Fruit fly (Drosophila melanogaster) whole organism, embryonic: ENCODE data around the gene CRAT.

ENCODE experiments used
- BEAF-32 ChIP-seq: fragments of 200-800 bp; sonication (Bioruptor generic); optimal IDR thresholded peaks from 3 replicates; lab custom pipeline; 2017; ENCODE audit warnings: missing biosample characterization, missing genetic modification characterization, mild to moderate bottlenecking, moderate library complexity, missing genetic modification reagents
- CG10543 ChIP-seq: fragments of 200-800 bp; sonication (Bioruptor generic); optimal IDR thresholded peaks from 3 replicates; lab custom pipeline; 2017; ENCODE audit warnings: missing biosample characterization, mild to moderate bottlenecking, missing genetic modification characterization, moderate library complexity
- CG11085 ChIP-seq: fragments of 200-800 bp; sonication (Bioruptor generic); IDR thresholded peaks from 2 replicates; pipeline ENCODE4 v1.3.6; 2022; ENCODE audit warnings: missing biosample characterization, missing genetic modification characterization
- CG11504 ChIP-seq: fragments of 200-800 bp; sonication (Bioruptor generic); optimal IDR thresholded peaks from 3 replicates; lab custom pipeline; 2019; ENCODE audit warnings: missing biosample characterization, mild to moderate bottlenecking, missing genetic modification characterization, moderate library complexity
- CG12391 ChIP-seq: fragments of 200-800 bp; sonication (Bioruptor generic); optimal IDR thresholded peaks from 3 replicates; lab custom pipeline; 2018; ENCODE audit warnings: missing biosample characterization, mild to moderate bottlenecking, missing genetic modification characterization, moderate library complexity
- CG13287 ChIP-seq: fragments of 200-800 bp; sonication (Bioruptor generic); IDR thresholded peaks from 2 replicates; pipeline ENCODE4 v1.3.6; 2022; ENCODE audit warnings: missing biosample characterization, missing genetic modification characterization; ENCODE audit not compliant: partially characterized antibody
- CG14014 ChIP-seq: fragments of 200-800 bp; sonication (Bioruptor generic); IDR thresholded peaks from 2 replicates; pipeline ENCODE4 v1.3.6; 2022; ENCODE audit warnings: missing biosample characterization, missing genetic modification characterization
- CG15011 ChIP-seq: fragments of 200-800 bp; sonication (Bioruptor generic); optimal IDR thresholded peaks from 3 replicates; lab custom pipeline; 2018; ENCODE audit warnings: missing biosample characterization, mild to moderate bottlenecking, missing genetic modification characterization
- CG1603 ChIP-seq: fragments of 200-800 bp; sonication (Bioruptor generic); optimal IDR thresholded peaks from 2 replicates; lab custom pipeline; 2019; ENCODE audit warnings: missing biosample characterization, mild to moderate bottlenecking, missing genetic modification characterization, moderate library complexity
- CG1647 ChIP-seq: fragments of 200-800 bp; sonication (Bioruptor generic); optimal IDR thresholded peaks from 3 replicates; lab custom pipeline; 2016; ENCODE audit warnings: missing biosample characterization, missing genetic modification characterization
- CG17361 ChIP-seq: fragments of 200-800 bp; sonication (Bioruptor generic); IDR thresholded peaks from 3 replicates; pipeline ENCODE4 v1.3.6; 2022; ENCODE audit warnings: missing biosample characterization, missing genetic modification characterization
- CG17802 ChIP-seq: fragments of 200-800 bp; sonication (Bioruptor generic); optimal IDR thresholded peaks from 2 replicates; lab custom pipeline; 2018; ENCODE audit warnings: missing biosample characterization, mild to moderate bottlenecking, missing genetic modification characterization, moderate library complexity
- CG18764 ChIP-seq: fragments of 200-800 bp; sonication (Bioruptor generic); optimal IDR thresholded peaks from 3 replicates; lab custom pipeline; 2016; ENCODE audit warnings: missing biosample characterization, missing genetic modification characterization
- CG2116 ChIP-seq: fragments of 200-800 bp; sonication (Bioruptor generic); optimal IDR thresholded peaks from 3 replicates; lab custom pipeline; 2018; ENCODE audit warnings: missing biosample characterization, mild to moderate bottlenecking, missing genetic modification characterization
- CG2120 ChIP-seq: fragments of 200-800 bp; sonication (Bioruptor generic); optimal IDR thresholded peaks from 3 replicates; lab custom pipeline; 2016; ENCODE audit warnings: missing biosample characterization, missing genetic modification characterization
- CG30403 ChIP-seq: fragments of 200-800 bp; sonication (Bioruptor generic); optimal IDR thresholded peaks from 3 replicates; lab custom pipeline; 2016; ENCODE audit warnings: missing biosample characterization, missing genetic modification characterization
- CG3163 ChIP-seq: fragments of 200-800 bp; sonication (Bioruptor generic); optimal IDR thresholded peaks from 3 replicates; lab custom pipeline; 2016; ENCODE audit warnings: missing biosample characterization, missing genetic modification characterization
- CG34224 ChIP-seq: fragments of 200-800 bp; sonication (Bioruptor generic); IDR thresholded peaks from 3 replicates; pipeline ENCODE4 v1.3.6; 2022; ENCODE audit warnings: missing biosample characterization, missing genetic modification characterization; ENCODE audit not compliant: partially characterized antibody
- CG42726 ChIP-seq: fragments of 200-800 bp; sonication (Bioruptor generic); IDR thresholded peaks from 2 replicates; pipeline ENCODE4 v1.3.6; 2022; ENCODE audit warnings: missing biosample characterization, missing genetic modification characterization; ENCODE audit not compliant: partially characterized antibody
- CG7987 ChIP-seq: fragments of 200-800 bp; sonication (Bioruptor generic); optimal IDR thresholded peaks from 2 replicates; lab custom pipeline; 2018; ENCODE audit warnings: missing biosample characterization, mild to moderate bottlenecking, missing genetic modification characterization, moderate library complexity
- CG8281 ChIP-seq: fragments of 200-800 bp; sonication (Bioruptor generic); optimal IDR thresholded peaks from 2 replicates; lab custom pipeline; 2018; ENCODE audit warnings: missing biosample characterization, mild to moderate bottlenecking, missing genetic modification characterization, moderate library complexity
- Doc3 ChIP-seq: fragments of 200-800 bp; sonication (Bioruptor generic); IDR thresholded peaks from 3 replicates; pipeline ENCODE4 v1.3.6; 2022; ENCODE audit warnings: missing biosample characterization, missing genetic modification characterization; ENCODE audit not compliant: partially characterized antibody
- Drgx ChIP-seq: fragments of 200-800 bp; sonication (Bioruptor generic); IDR thresholded peaks from 2 replicates; pipeline ENCODE4 v1.3.6; 2022; ENCODE audit warnings: missing biosample characterization, missing genetic modification characterization
- Fer1 ChIP-seq: fragments of 200-800 bp; sonication (Bioruptor generic); optimal IDR thresholded peaks from 2 replicates; lab custom pipeline; 2017; ENCODE audit warnings: missing biosample characterization, mild to moderate bottlenecking, missing genetic modification characterization
- HLH3B ChIP-seq: fragments of 200-800 bp; sonication (Bioruptor generic); IDR thresholded peaks from 2 replicates; pipeline ENCODE4 v1.3.6; 2022; ENCODE audit warnings: missing biosample characterization, missing genetic modification characterization
- HLH4C ChIP-seq: fragments of 200-800 bp; sonication (Bioruptor generic); IDR thresholded peaks from 3 replicates; pipeline ENCODE4 v1.3.6; 2022; ENCODE audit warnings: missing biosample characterization, missing genetic modification characterization; ENCODE audit not compliant: partially characterized antibody
- MESR4 ChIP-seq: fragments of 200-800 bp; sonication (Bioruptor generic); optimal IDR thresholded peaks from 2 replicates; lab custom pipeline; 2018; ENCODE audit warnings: missing biosample characterization, mild to moderate bottlenecking, missing genetic modification characterization, moderate library complexity
- NFAT ChIP-seq: fragments of 200-800 bp; sonication (Bioruptor generic); IDR thresholded peaks from 2 replicates; pipeline ENCODE4 v1.3.6; 2022; ENCODE audit warnings: missing biosample characterization, missing genetic modification characterization
- Nf-YC ChIP-seq: fragments of 200-800 bp; optimal IDR thresholded peaks from 3 replicates; lab custom pipeline; 2019; ENCODE audit warnings: missing biosample characterization, mild to moderate bottlenecking, missing genetic modification characterization, moderate library complexity
- Oli ChIP-seq: fragments of 200-800 bp; sonication (Bioruptor generic); optimal IDR thresholded peaks from 2 replicates; lab custom pipeline; 2018; ENCODE audit warnings: missing biosample characterization, mild to moderate bottlenecking, missing genetic modification characterization, moderate library complexity
- Trl ChIP-seq, 3 experiments: fragments of >200 bp in 2 of 3; fragments of 200-800 bp in 1 of 3; sonication (Bioruptor generic) in 1 of 3; optimal IDR thresholded peaks; 2 replicates in 1 of 3; 3 replicates in 2 of 3; lab custom pipeline; 2016 to 2017; ENCODE audit warnings: missing biosample characterization in 1 of 3, missing genetic modification characterization in 1 of 3
- al ChIP-seq: fragments of 200-800 bp; sonication (Bioruptor generic); IDR thresholded peaks from 2 replicates; pipeline ENCODE4 v1.3.6; 2022; ENCODE audit warnings: missing biosample characterization, missing genetic modification characterization
- chn ChIP-seq: fragments of 200-800 bp; sonication (Bioruptor generic); optimal IDR thresholded peaks from 2 replicates; lab custom pipeline; 2016; ENCODE audit warnings: missing biosample characterization, missing genetic modification characterization
- crc ChIP-seq: fragments of 200-800 bp; sonication (Bioruptor generic); optimal IDR thresholded peaks from 2 replicates; lab custom pipeline; 2016; ENCODE audit warnings: missing biosample characterization, missing genetic modification characterization
- dimm ChIP-seq: fragments of 200-800 bp; sonication (Bioruptor generic); IDR thresholded peaks from 2 replicates; pipeline ENCODE4 v1.3.6; 2022; ENCODE audit warnings: missing biosample characterization, missing genetic modification characterization
- ftz-f1 ChIP-seq: fragments of 200-800 bp; sonication (Bioruptor generic); optimal IDR thresholded peaks from 2 replicates; lab custom pipeline; 2016; ENCODE audit warnings: missing biosample characterization, missing genetic modification characterization
- grau ChIP-seq: fragments of 200-800 bp; optimal IDR thresholded peaks from 3 replicates; lab custom pipeline; 2019; ENCODE audit warnings: missing biosample characterization, mild to moderate bottlenecking, missing genetic modification characterization, moderate library complexity
- grn ChIP-seq: fragments of 200-800 bp; sonication (Bioruptor generic); optimal IDR thresholded peaks from 3 replicates; lab custom pipeline; 2017; ENCODE audit warnings: missing biosample characterization, missing genetic modification characterization
- nom ChIP-seq: fragments of 200-800 bp; sonication (Bioruptor generic); optimal IDR thresholded peaks from 2 replicates; lab custom pipeline; 2017; ENCODE audit warnings: missing biosample characterization, missing genetic modification characterization, mild to moderate bottlenecking, moderate library complexity, missing genetic modification reagents
- oc ChIP-seq: fragments of 200-800 bp; sonication (Bioruptor generic); optimal IDR thresholded peaks from 2 replicates; lab custom pipeline; 2018; ENCODE audit warnings: missing biosample characterization, mild to moderate bottlenecking, missing genetic modification characterization, moderate library complexity
- onecut ChIP-seq: fragments of 200-800 bp; sonication (Bioruptor generic); IDR thresholded peaks from 2 replicates; pipeline ENCODE4 v1.3.6; 2022; ENCODE audit warnings: missing biosample characterization, missing genetic modification characterization
- otp ChIP-seq: fragments of 200-800 bp; sonication (Bioruptor generic); IDR thresholded peaks from 3 replicates; pipeline ENCODE4, ENCODE4 v1.3.6; 2022; ENCODE audit warnings: missing biosample characterization, missing genetic modification characterization
- peb ChIP-seq: fragments of 200-800 bp; sonication (Bioruptor generic); IDR thresholded peaks from 2 replicates; pipeline ENCODE4 v1.3.6; 2022; ENCODE audit warnings: missing biosample characterization, missing genetic modification characterization
- phol ChIP-seq: fragments of 200-800 bp; sonication (Bioruptor generic); optimal IDR thresholded peaks from 3 replicates; lab custom pipeline; 2018; ENCODE audit warnings: missing biosample characterization, mild to moderate bottlenecking, missing genetic modification characterization, moderate library complexity
- ranshi ChIP-seq: fragments of 200-800 bp; sonication (Bioruptor generic); IDR thresholded peaks from 2 replicates; pipeline ENCODE4 v1.3.6; 2022; ENCODE audit warnings: missing biosample characterization, missing genetic modification characterization
- run ChIP-seq: fragments of 200-800 bp; sonication (Bioruptor generic); optimal IDR thresholded peaks from 3 replicates; lab custom pipeline; 2018; ENCODE audit warnings: missing biosample characterization, mild to moderate bottlenecking, missing genetic modification characterization
- shn ChIP-seq: fragments of 200-800 bp; sonication (Bioruptor generic); optimal IDR thresholded peaks from 3 replicates; lab custom pipeline; 2016; ENCODE audit warnings: missing biosample characterization, missing genetic modification characterization
- sima ChIP-seq: fragments of 200-800 bp; sonication (Bioruptor generic); optimal IDR thresholded peaks from 2 replicates; lab custom pipeline; 2016; ENCODE audit warnings: missing biosample characterization, missing genetic modification characterization
- stc ChIP-seq: fragments of 200-800 bp; sonication (Bioruptor generic); IDR thresholded peaks from 2 replicates; pipeline ENCODE4 v1.3.6; 2022; ENCODE audit warnings: missing biosample characterization, missing genetic modification characterization
- tna ChIP-seq: fragments of 200-800 bp; sonication (Bioruptor generic); IDR thresholded peaks from 2 replicates; pipeline ENCODE4 v1.3.6; 2022; ENCODE audit warnings: missing biosample characterization, missing genetic modification characterization; ENCODE audit not compliant: partially characterized antibody

The CRAT gene

dm6 chr3R:6345814-6346213 lies 30.0 kb downstream of the CRAT start, which contains the start of the genes SmD2 and CG18048 (continued):
- TF ChIP-seq CG3163 (GFP tag; lab: Kevin White, UChicago) (no peak), CG2116 (GFP tag; lab: Kevin White, UChicago) (peak; percentile 59), run (tag; lab: Kevin White, UChicago) (no peak), dimm (GFP tag; lab: Robert Waterston, UW) (no peak), Oli (no peak), CG30403 (GFP tag; lab: Kevin White, UChicago) (peak; percentile 24), CG7987 (GFP tag; lab: Kevin White, UChicago) (no peak), BEAF-32 (GFP tag; lab: Kevin White, UChicago) (peak; percentile 88), CG17361 (GFP tag; lab: Robert Waterston, UW) (peak; percentile 57; the same call in 1 of the 3 replicates), chn (GFP tag; lab: Kevin White, UChicago) (no peak), crc (GFP tag; lab: Kevin White, UChicago) (no peak), CG12391 (tag; lab: Kevin White, UChicago) (peak; percentile 44), CG2120 (peak; percentile 14), Trl (optimal IDR thresholded peaks at IDR 0.05; lab: Kevin White, UChicago) (no peak), Trl (GFP tag; optimal IDR thresholded peaks at IDR 0.05; lab: Kevin White, UChicago) (no peak), Doc3 (GFP tag; lab: Robert Waterston, UW) (peak; percentile 74), CG15011 (no peak), nom (GFP tag; lab: Kevin White, UChicago) (no peak), CG1647 (GFP tag; lab: Kevin White, UChicago) (no peak), HLH4C (GFP tag; lab: Robert Waterston, UW) (peak; percentile 72), oc (tag; lab: Kevin White, UChicago) (no peak), NFAT (no peak), peb (GFP tag; lab: Robert Waterston, UW) (no peak), CG17802 (tag; lab: Kevin White, UChicago) (no peak), CG1603 (tag; lab: Kevin White, UChicago) (peak; percentile 13), Nf-YC (tag; lab: Kevin White, UChicago) (peak; percentile 18), sima (GFP tag; lab: Kevin White, UChicago) (no peak), al (GFP tag; lab: Robert Waterston, UW) (no peak), grn (GFP tag; lab: Kevin White, UChicago) (no peak), stc (GFP tag; lab: Robert Waterston, UW) (no peak), Drgx (GFP tag; lab: Robert Waterston, UW) (no peak), CG34224 (peak; percentile 66; the same call in 2 of the 3 replicates), otp (no peak), HLH3B (GFP tag; lab: Robert Waterston, UW) (no peak), MESR4 (GFP tag; lab: Kevin White, UChicago) (no peak), phol (tag; lab: Kevin White, UChicago) (peak; percentile 73), ranshi (GFP tag; lab: Robert Waterston, UW) (no peak), CG42726 (peak; percentile 39; the same call in 1 of the 2 replicates), grau (tag; lab: Kevin White, UChicago) (peak; percentile 33), ftz-f1 (GFP tag; lab: Kevin White, UChicago) (no peak), CG11504 (peak; percentile 38), tna (peak; percentile 43; the same call in 1 of the 2 replicates), CG13287 (peak; percentile 85), Fer1 (GFP tag; lab: Kevin White, UChicago) (peak; percentile 9), shn (no peak), CG8281 (tag; lab: Kevin White, UChicago) (no peak), CG10543 (GFP tag; lab: Kevin White, UChicago) (no peak), CG11085 (GFP tag; lab: Robert Waterston, UW) (no peak), CG18764 (GFP tag; lab: Kevin White, UChicago) (no peak), CG14014 (GFP tag; lab: Robert Waterston, UW) (no peak), onecut (GFP tag; lab: Robert Waterston, UW) (no peak)
